Fruit fly (Drosophila melanogaster): ENCODE data around the gene Ada2b.

Ada2b gene

dm6 chr3R:8243720-8244119 is 3.4 kb upstream of the Ada2b start, which contains the start of the genes CG9636, CG18749 and CG33722 (continued):
- TF ChIP-seq eg (GFP tag; IDR thresholded peaks at IDR 0.05) (no peak), Blimp-1 (GFP tag; optimal IDR thresholded peaks at IDR 0.05) (peak; percentile 99), Hr38 (GFP tag; optimal IDR thresholded peaks at IDR 0.05) (no peak), Gug (GFP tag; IDR thresholded peaks at IDR 0.05) (no peak), Sox102F (GFP tag; optimal IDR thresholded peaks at IDR 0.05) (no peak), svp (GFP tag) (no peak), fkh (GFP tag; optimal IDR thresholded peaks at IDR 0.05) (peak; percentile 79), CG8319 (GFP tag; optimal IDR thresholded peaks at IDR 0.05) (peak; percentile 33)

- peak; percentile 86 for TF ChIP-seq CG6792 (GFP tag; optimal IDR thresholded peaks at IDR 0.05)
- peak; percentile 89 for TF ChIP-seq lz (GFP tag; optimal IDR thresholded peaks at IDR 0.05)
- peak; percentile 90 for TF ChIP-seq Hr4 (GFP tag; optimal IDR thresholded peaks at IDR 0.05)
- TF ChIP-seq CG6854 (GFP tag; optimal IDR thresholded peaks at IDR 0.05), result peak; percentile 69
- peak; percentile 95 for TF ChIP-seq esn (GFP tag; optimal IDR thresholded peaks at IDR 0.05)
- TF ChIP-seq Sox15 (GFP tag; optimal IDR thresholded peaks at IDR 0.05), result peak; percentile 88
- TF ChIP-seq pdm3 (GFP tag; optimal IDR thresholded peaks at IDR 0.05), result peak; percentile 89
- peak; percentile 64 for TF ChIP-seq Eip93F (GFP tag; optimal IDR thresholded peaks at IDR 0.05)
- TF ChIP-seq Gug (GFP tag; IDR thresholded peaks at IDR 0.05), result peak; percentile 43
- TF ChIP-seq Hr39 (GFP tag; optimal IDR thresholded peaks at IDR 0.05), result peak; percentile 83
- TF ChIP-seq Eip75B (GFP tag; optimal IDR thresholded peaks at IDR 0.05), result peak; percentile 92
- TF ChIP-seq eg (GFP tag; IDR thresholded peaks at IDR 0.05), result peak; percentile 72
- peak; percentile 84 for TF ChIP-seq Ets96B (tag; optimal IDR thresholded peaks at IDR 0.05)
- peak; percentile 68 for TF ChIP-seq Ets21C (GFP tag; optimal IDR thresholded peaks at IDR 0.05)
- TF ChIP-seq salr (GFP tag; optimal IDR thresholded peaks at IDR 0.05), result peak; percentile 52 to 97
- TF ChIP-seq cyc (GFP tag; optimal IDR thresholded peaks at IDR 0.05), result peak; percentile 75
- peak; percentile 95 for TF ChIP-seq CG32006 (GFP tag; optimal IDR thresholded peaks at IDR 0.05)
- peak; percentile 91 for TF ChIP-seq CG3919 (GFP tag; optimal IDR thresholded peaks at IDR 0.05)
- TF ChIP-seq fkh (GFP tag; optimal IDR thresholded peaks at IDR 0.05), result peak; percentile 88
- TF ChIP-seq CG9139 (GFP tag; optimal IDR thresholded peaks at IDR 0.05), result peak; percentile 61
- peak; percentile 88 for TF ChIP-seq CG16779 (tag; optimal IDR thresholded peaks at IDR 0.05)
- peak; percentile 94 for TF ChIP-seq CG6276 (GFP tag; optimal IDR thresholded peaks at IDR 0.05)
- peak; percentile 92 for TF ChIP-seq CG34406 (GFP tag; optimal IDR thresholded peaks at IDR 0.05)
- TF ChIP-seq CG6808 (GFP tag; optimal IDR thresholded peaks at IDR 0.05), result peak; percentile 90
- peak; percentile 92 for TF ChIP-seq topi (GFP tag; optimal IDR thresholded peaks at IDR 0.05)
- TF ChIP-seq spab (GFP tag; optimal IDR thresholded peaks at IDR 0.05), result peak; percentile 84
- peak; percentile 83 to 89 for TF ChIP-seq ss (GFP tag; optimal IDR thresholded peaks at IDR 0.05)
- TF ChIP-seq acj6 (GFP tag; optimal IDR thresholded peaks at IDR 0.05), result peak; percentile 89
- peak; percentile 85 for TF ChIP-seq CG31627 (GFP tag; optimal IDR thresholded peaks at IDR 0.05)
- peak; percentile 89 for TF ChIP-seq Sox102F (GFP tag; optimal IDR thresholded peaks at IDR 0.05)
- peak; percentile 81 for TF ChIP-seq CG10669 (GFP tag; optimal IDR thresholded peaks at IDR 0.05)
- TF ChIP-seq CG10631 (GFP tag; optimal IDR thresholded peaks at IDR 0.05), result peak; percentile 90
- TF ChIP-seq Met (GFP tag; optimal IDR thresholded peaks at IDR 0.05), result peak; percentile 90
- peak; percentile 83 for TF ChIP-seq fd59A (GFP tag; optimal IDR thresholded peaks at IDR 0.05)
- peak; percentile 89 for TF ChIP-seq Smox (GFP tag; optimal IDR thresholded peaks at IDR 0.05)
- TF ChIP-seq CG1621 (tag; optimal IDR thresholded peaks at IDR 0.05), result peak; percentile 49
- TF ChIP-seq fd85E (GFP tag; optimal IDR thresholded peaks at IDR 0.05), result peak; percentile 69
- TF ChIP-seq CG8632 (GFP tag; optimal IDR thresholded peaks at IDR 0.05), result peak; percentile 88
- TF ChIP-seq OdsH (GFP tag; optimal IDR thresholded peaks at IDR 0.05), result peak; percentile 90
- TF ChIP-seq CG11902 (GFP tag; optimal IDR thresholded peaks at IDR 0.05), result peak; percentile 69
- peak; percentile 77 for TF ChIP-seq CG7368 (GFP tag; optimal IDR thresholded peaks at IDR 0.05)
- peak; percentile 74 for TF ChIP-seq CG6163 (GFP tag; IDR thresholded peaks at IDR 0.05)
- peak; percentile 86 for TF ChIP-seq Sox14 (GFP tag; optimal IDR thresholded peaks at IDR 0.05)
- peak; percentile 88 for TF ChIP-seq CG4318 (GFP tag; optimal IDR thresholded peaks at IDR 0.05)
Measured at dm6 chr3R:8239472-8240301, 628 bp downstream of the Ada2b start.

Measured in whole organism, prepupa.